Fruit fly (Drosophila melanogaster): ENCODE results near the gene Femcoat.

- TF ChIP-seq insv (optimal IDR thresholded peaks at IDR 0.05) (no peak), psq (optimal IDR thresholded peaks at IDR 0.05) (no peak), ttk (optimal IDR thresholded peaks at IDR 0.05) (no peak), Sin3A (optimal IDR thresholded peaks at IDR 0.05) (no peak), Myc (optimal IDR thresholded peaks at IDR 0.05) (no peak), h (optimal IDR thresholded peaks at IDR 0.05) (no peak)
These were observed 5.5 kb upstream of the Femcoat start, which contains the start of gene CG43135 for dm6 chrX:4248077-4248476.
